Fruit fly (Drosophila melanogaster): Measurements from ENCODE around the gene CG3330.

CG3330 gene

dm6 chr3R:27281022-27281810 is 49.5 kb downstream of the CG3330 start (continued):
- peak; percentile 73 for TF ChIP-seq B-H2 (GFP tag; optimal IDR thresholded peaks at IDR 0.05)
- TF ChIP-seq CG18764 (GFP tag; optimal IDR thresholded peaks at IDR 0.05): peak; percentile 91
- TF ChIP-seq CG17912 (GFP tag; optimal IDR thresholded peaks at IDR 0.05): peak; percentile 30
- peak; percentile 92 for TF ChIP-seq gsb-n (tag; optimal IDR thresholded peaks at IDR 0.05)
- peak; percentile 72 for TF ChIP-seq CG14710 (tag; optimal IDR thresholded peaks at IDR 0.05)
- peak; percentile 87 for TF ChIP-seq CG18011 (GFP tag; optimal IDR thresholded peaks at IDR 0.05)
- TF ChIP-seq unc-4 (GFP tag; IDR thresholded peaks at IDR 0.05; ENCODE audit: partially characterized antibody): peak; percentile 23
- TF ChIP-seq Med (GFP tag): peak; percentile 100
- peak; percentile 96 for TF ChIP-seq Fer3 (tag; optimal IDR thresholded peaks at IDR 0.05)
- TF ChIP-seq CG13287 (GFP tag; IDR thresholded peaks at IDR 0.05; ENCODE audit: partially characterized antibody): peak; percentile 59
- peak; percentile 95 for TF ChIP-seq CG9727 (GFP tag; optimal IDR thresholded peaks at IDR 0.05)
- peak; percentile 95 for TF ChIP-seq B-H1 (GFP tag; IDR thresholded peaks at IDR 0.05)
- peak; percentile 89 for TF ChIP-seq CG2875 (GFP tag; optimal IDR thresholded peaks at IDR 0.05)
- TF ChIP-seq dimm (GFP tag; IDR thresholded peaks at IDR 0.05): peak; percentile 91
- TF ChIP-seq CG14667 (GFP tag; IDR thresholded peaks at IDR 0.05): peak; percentile 95
- peak; percentile 91 for TF ChIP-seq cas (GFP tag; IDR thresholded peaks at IDR 0.05)

Data from whole organism, embryonic.